Worm (Caenorhabditis elegans) whole organism, L3 larva: ENCODE measurements around the gene urb-1.

ENCODE experiments used
- R02D3.7 ChIP-seq: fragments of 150-350 bp; optimal IDR thresholded peaks from 2 replicates; lab custom pipeline; 2014; ENCODE audit warnings: missing biosample characterization, missing genetic modification characterization
- ZK546.5 ChIP-seq: sonication (generic microtip); optimal IDR thresholded peaks from 2 replicates; lab custom pipeline; 2017; ENCODE audit warnings: missing biosample characterization, missing genetic modification characterization
- aly-2 ChIP-seq: fragments of 150-350 bp; optimal IDR thresholded peaks from 2 replicates; lab custom pipeline; 2014; ENCODE audit warnings: missing biosample characterization, missing genetic modification characterization
- ama-1 ChIP-seq: fragments of 150-350 bp; optimal IDR thresholded peaks from 2 replicates; lab custom pipeline; 2018
- ceh-16 ChIP-seq: sonication (generic microtip); optimal IDR thresholded peaks from 2 replicates; lab custom pipeline; 2017; ENCODE audit warnings: missing biosample characterization, missing genetic modification characterization
- ceh-28 ChIP-seq: fragments of 150-350 bp; optimal IDR thresholded peaks from 2 replicates; lab custom pipeline; 2014; ENCODE audit warnings: missing biosample characterization, missing genetic modification reagents, missing genetic modification characterization
- ceh-82 ChIP-seq: fragments of 150-350 bp; optimal IDR thresholded peaks from 2 replicates; lab custom pipeline; 2014; ENCODE audit warnings: missing biosample characterization, missing genetic modification characterization
- ceh-9 ChIP-seq: sonication (generic microtip); optimal IDR thresholded peaks from 2 replicates; lab custom pipeline; 2018; ENCODE audit warnings: missing biosample characterization, missing genetic modification characterization
- daf-12 ChIP-seq: fragments of 150-350 bp; optimal IDR thresholded peaks from 2 replicates; lab custom pipeline; 2014; ENCODE audit warnings: missing biosample characterization, missing genetic modification reagents, missing genetic modification characterization
- egl-27 ChIP-seq: sonication (generic microtip); optimal IDR thresholded peaks from 4 replicates; lab custom pipeline; 2017; ENCODE audit warnings: missing biosample characterization, missing genetic modification reagents, missing genetic modification characterization
- egl-5 ChIP-seq: fragments of 150-350 bp; optimal IDR thresholded peaks from 2 replicates; lab custom pipeline; 2017; ENCODE audit warnings: missing biosample characterization, missing genetic modification reagents, missing genetic modification characterization, inconsistent platforms
- elt-1 ChIP-seq: fragments of 150-350 bp; optimal IDR thresholded peaks from 2 replicates; lab custom pipeline; 2014; ENCODE audit warnings: missing biosample characterization, missing genetic modification characterization
- elt-2 ChIP-seq: sonication (generic microtip); optimal IDR thresholded peaks from 2 replicates; lab custom pipeline; 2016; ENCODE audit warnings: missing genetic modification reagents, mild to moderate bottlenecking, missing genetic modification characterization, missing compliant biosample characterization
- elt-3 ChIP-seq, 3 experiments: fragments of 150-350 bp in 1 of 3; sonication (generic microtip) in 2 of 3; optimal IDR thresholded peaks; 2 replicates in 2 of 3; 4 replicates in 1 of 3; lab custom pipeline; 2014 to 2017; ENCODE audit warnings: missing biosample characterization in 3 of 3, missing genetic modification characterization in 3 of 3
- eor-1 ChIP-seq, 2 experiments: fragments of 150-350 bp; optimal IDR thresholded peaks; 2 replicates each; lab custom pipeline; 2014 to 2018; ENCODE audit warnings: missing biosample characterization in 2 of 2, missing genetic modification characterization in 2 of 2
- fkh-10 ChIP-seq: sonication (generic microtip); optimal IDR thresholded peaks from 2 replicates; lab custom pipeline; 2017; ENCODE audit warnings: missing biosample characterization, missing genetic modification reagents, missing genetic modification characterization
- fkh-2 ChIP-seq: fragments of 150-350 bp; optimal IDR thresholded peaks from 2 replicates; lab custom pipeline; 2014; ENCODE audit warnings: missing biosample characterization, missing genetic modification reagents, missing genetic modification characterization
- hmg-11 ChIP-seq: sonication (generic microtip); optimal IDR thresholded peaks from 2 replicates; lab custom pipeline; 2016; ENCODE audit warnings: missing genetic modification characterization, missing compliant biosample characterization
- jun-1 ChIP-seq: fragments of 150-350 bp; optimal IDR thresholded peaks from 2 replicates; lab custom pipeline; 2014; ENCODE audit warnings: missing biosample characterization, missing genetic modification reagents, missing genetic modification characterization
- lin-15B ChIP-seq: fragments of 150-350 bp; optimal IDR thresholded peaks from 2 replicates; lab custom pipeline; 2014; ENCODE audit warnings: missing biosample characterization, missing genetic modification characterization
- lin-39 ChIP-seq: fragments of 150-350 bp; optimal IDR thresholded peaks from 2 replicates; lab custom pipeline; 2018; ENCODE audit warnings: missing biosample characterization, missing genetic modification reagents, missing genetic modification characterization
- mdl-1 ChIP-seq: fragments of 150-350 bp; optimal IDR thresholded peaks from 2 replicates; lab custom pipeline; 2014; ENCODE audit warnings: missing biosample characterization, missing genetic modification characterization
- mml-1 ChIP-seq: fragments of 150-350 bp; sonication (generic microtip); optimal IDR thresholded peaks from 3 replicates; lab custom pipeline; 2014; ENCODE audit warnings: missing biosample characterization, missing genetic modification characterization
- nfya-1 ChIP-seq: sonication (generic microtip); optimal IDR thresholded peaks from 2 replicates; lab custom pipeline; 2017; ENCODE audit warnings: missing genetic modification characterization, mild to moderate bottlenecking, missing compliant biosample characterization, antibody characterized with exemption, moderate library complexity; ENCODE audit not compliant: insufficient read depth
- nhr-11 ChIP-seq: fragments of 150-350 bp; optimal IDR thresholded peaks from 2 replicates; lab custom pipeline; 2014; ENCODE audit warnings: missing biosample characterization, missing genetic modification characterization
- nhr-12 ChIP-seq: fragments of 150-350 bp; optimal IDR thresholded peaks from 2 replicates; lab custom pipeline; 2014; ENCODE audit warnings: missing biosample characterization, missing genetic modification characterization
- nhr-23 ChIP-seq: fragments of 150-350 bp; optimal IDR thresholded peaks from 2 replicates; lab custom pipeline; 2014; ENCODE audit warnings: missing biosample characterization, missing genetic modification reagents, missing genetic modification characterization
- nhr-237 ChIP-seq: fragments of 150-350 bp; optimal IDR thresholded peaks from 2 replicates; lab custom pipeline; 2014; ENCODE audit warnings: missing biosample characterization, missing genetic modification characterization
- nhr-25 ChIP-seq: sonication (generic microtip); optimal IDR thresholded peaks from 2 replicates; lab custom pipeline; 2017; ENCODE audit warnings: missing biosample characterization, missing genetic modification characterization
- nhr-28 ChIP-seq: fragments of 150-350 bp; optimal IDR thresholded peaks from 2 replicates; lab custom pipeline; 2014; ENCODE audit warnings: missing biosample characterization, missing genetic modification characterization
- nhr-67 ChIP-seq: fragments of 150-350 bp; optimal IDR thresholded peaks from 2 replicates; lab custom pipeline; 2014; ENCODE audit warnings: missing biosample characterization, missing genetic modification characterization
- nhr-76 ChIP-seq: fragments of 150-350 bp; sonication (generic microtip); optimal IDR thresholded peaks from 5 replicates; lab custom pipeline; 2014; ENCODE audit warnings: missing biosample characterization, missing genetic modification characterization
- nhr-77 ChIP-seq: fragments of 150-350 bp; optimal IDR thresholded peaks from 2 replicates; lab custom pipeline; 2014; ENCODE audit warnings: missing biosample characterization, missing genetic modification characterization
- pha-4 ChIP-seq: fragments of 150-350 bp; optimal IDR thresholded peaks from 2 replicates; lab custom pipeline; 2014; ENCODE audit warnings: missing biosample characterization, missing genetic modification reagents, missing genetic modification characterization
- pqm-1 ChIP-seq: fragments of 150-350 bp; optimal IDR thresholded peaks from 2 replicates; lab custom pipeline; 2017; ENCODE audit warnings: missing biosample characterization, missing genetic modification characterization, inconsistent platforms
- sea-2 ChIP-seq: fragments of 150-350 bp; sonication (generic microtip); optimal IDR thresholded peaks from 4 replicates; lab custom pipeline; 2014; ENCODE audit warnings: missing biosample characterization, missing genetic modification reagents, missing genetic modification characterization
- snpc-4 ChIP-seq: fragments of 150-350 bp; optimal IDR thresholded peaks from 2 replicates; lab custom pipeline; 2014; ENCODE audit warnings: missing biosample characterization, missing genetic modification characterization
- tbx-2 ChIP-seq: sonication (generic microtip); optimal IDR thresholded peaks from 2 replicates; lab custom pipeline; 2016; ENCODE audit warnings: mild to moderate bottlenecking, missing genetic modification characterization, missing compliant biosample characterization
- unc-39 ChIP-seq: sonication (generic microtip); optimal IDR thresholded peaks from 4 replicates; lab custom pipeline; 2017; ENCODE audit warnings: missing biosample characterization, missing genetic modification characterization
- unc-62 ChIP-seq: fragments of 150-350 bp; sonication (generic microtip); optimal IDR thresholded peaks from 4 replicates; lab custom pipeline; 2014; ENCODE audit warnings: missing biosample characterization, missing genetic modification reagents, missing genetic modification characterization
- zag-1 ChIP-seq: fragments of 150-350 bp; optimal IDR thresholded peaks from 2 replicates; lab custom pipeline; 2014; ENCODE audit warnings: missing biosample characterization, missing genetic modification characterization
- ztf-11 ChIP-seq: fragments of 150-350 bp; optimal IDR thresholded peaks from 2 replicates; lab custom pipeline; 2014; ENCODE audit warnings: missing biosample characterization, missing genetic modification characterization
- ztf-4 ChIP-seq: fragments of 150-350 bp; optimal IDR thresholded peaks from 2 replicates; lab custom pipeline; 2014; ENCODE audit warnings: missing biosample characterization, missing genetic modification characterization

Gene urb-1

DNA sequence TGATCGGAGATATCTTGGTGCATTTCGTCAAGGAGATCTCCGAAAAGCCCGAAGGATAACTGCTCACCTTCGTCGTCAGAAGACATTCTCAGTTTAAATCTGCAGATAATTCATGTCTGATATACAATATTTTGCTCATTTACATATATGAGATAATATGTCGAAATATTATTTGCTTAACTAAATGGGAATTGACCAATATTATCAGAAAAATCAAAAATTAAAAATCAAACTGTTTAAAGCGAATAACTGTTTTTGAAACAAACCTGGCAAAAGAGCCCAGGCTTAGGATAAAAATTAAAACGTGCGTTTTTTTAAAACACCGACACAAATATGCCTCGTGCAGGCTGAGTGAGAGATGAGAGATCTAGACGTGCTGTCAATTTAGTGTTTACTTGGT, 17.7 kb upstream of the urb-1 start, which contains the start of gene T05H4.15:
Gene T05H4.15, minus strand, starts transcription at position 101 of the 400 bp plus-strand sequence.
- TF ChIP-seq nhr-28 (no peak), ZK546.5 (tag; lab: Kevin White, UChicago) (no peak), mml-1 (tag; lab: Kevin White, UChicago) (no peak), nhr-25 (no peak), egl-27 (tag; lab: Kevin White, UChicago) (no peak), ceh-9 (tag; lab: Kevin White, UChicago) (no peak), tbx-2 (tag; lab: Kevin White, UChicago) (no peak), aly-2 (no peak), ceh-28 (tag; lab: Kevin White, UChicago) (no peak), ceh-82 (tag; lab: Kevin White, UChicago) (no peak), sea-2 (GFP tag; lab: Kevin White, UChicago) (no peak)

DNA sequence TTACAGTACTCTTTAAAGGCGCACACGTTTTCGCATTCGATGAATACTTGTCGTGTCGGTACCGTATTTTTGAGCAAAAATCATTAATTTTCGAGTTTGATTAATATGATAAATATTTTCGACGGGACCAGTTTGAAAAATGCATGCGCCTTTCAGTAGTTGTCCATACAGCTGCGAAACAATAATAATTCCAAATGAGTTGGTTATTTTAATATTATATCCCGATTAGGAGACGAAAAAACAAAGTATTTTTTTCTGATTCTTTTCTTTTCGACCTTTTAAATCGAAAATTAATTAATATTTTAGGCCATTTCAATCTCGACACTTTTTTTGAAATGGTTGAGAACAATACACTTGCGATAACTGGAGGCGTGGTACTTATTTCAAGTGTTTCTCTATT, 14.6 kb upstream of the urb-1 start, which contains the start of gene T05H4.4:
Gene T05H4.4, plus strand, starts transcription at position 301 of the 400 bp plus-strand sequence.
- TF ChIP-seq eor-1 (tag; optimal IDR thresholded peaks at IDR 0.05; lab: Kevin White, UChicago) (no peak), egl-27 (tag; lab: Kevin White, UChicago) (no peak), nhr-28 (no peak), elt-2 (no peak), nhr-11 (tag; lab: Kevin White, UChicago) (no peak), ztf-4 (tag; lab: Kevin White, UChicago) (no peak), nfya-1 (tag; lab: Kevin White, UChicago) (no peak), ceh-16 (tag; lab: Kevin White, UChicago) (no peak), nhr-25 (no peak), zag-1 (tag; lab: Kevin White, UChicago) (no peak), fkh-10 (no peak), sea-2 (GFP tag; lab: Kevin White, UChicago) (no peak), nhr-237 (tag; lab: Kevin White, UChicago) (no peak), unc-62 (GFP tag; lab: Kevin White, UChicago) (no peak), nhr-67 (tag; lab: Kevin White, UChicago) (no peak)

DNA sequence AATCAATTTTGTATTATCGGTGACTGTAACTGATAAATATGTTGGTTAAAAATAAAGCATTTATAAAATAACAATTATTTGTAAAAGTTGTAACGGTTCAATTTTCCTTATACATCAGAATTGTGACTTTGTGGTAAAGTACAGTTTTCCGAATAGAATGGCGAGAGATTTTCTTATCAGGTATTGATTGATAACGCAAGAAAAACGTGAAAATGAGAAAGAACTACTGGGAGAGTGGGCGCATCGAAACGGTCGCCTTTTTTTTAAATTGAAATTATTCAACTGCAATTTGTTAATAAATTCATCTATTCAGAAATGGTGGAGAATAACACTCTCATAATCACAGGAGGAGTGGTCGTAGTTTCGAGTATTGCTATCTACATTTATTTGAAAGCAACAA, 12.4 kb upstream of the urb-1 start, which contains the start of gene hpo-19:
Gene hpo-19, plus strand, starts transcription at position 314 of the 400 bp plus-strand sequence.
- TF ChIP-seq eor-1 (tag; optimal IDR thresholded peaks at IDR 0.05; lab: Kevin White, UChicago) (no peak), elt-2 (peak; percentile 55)

DNA sequence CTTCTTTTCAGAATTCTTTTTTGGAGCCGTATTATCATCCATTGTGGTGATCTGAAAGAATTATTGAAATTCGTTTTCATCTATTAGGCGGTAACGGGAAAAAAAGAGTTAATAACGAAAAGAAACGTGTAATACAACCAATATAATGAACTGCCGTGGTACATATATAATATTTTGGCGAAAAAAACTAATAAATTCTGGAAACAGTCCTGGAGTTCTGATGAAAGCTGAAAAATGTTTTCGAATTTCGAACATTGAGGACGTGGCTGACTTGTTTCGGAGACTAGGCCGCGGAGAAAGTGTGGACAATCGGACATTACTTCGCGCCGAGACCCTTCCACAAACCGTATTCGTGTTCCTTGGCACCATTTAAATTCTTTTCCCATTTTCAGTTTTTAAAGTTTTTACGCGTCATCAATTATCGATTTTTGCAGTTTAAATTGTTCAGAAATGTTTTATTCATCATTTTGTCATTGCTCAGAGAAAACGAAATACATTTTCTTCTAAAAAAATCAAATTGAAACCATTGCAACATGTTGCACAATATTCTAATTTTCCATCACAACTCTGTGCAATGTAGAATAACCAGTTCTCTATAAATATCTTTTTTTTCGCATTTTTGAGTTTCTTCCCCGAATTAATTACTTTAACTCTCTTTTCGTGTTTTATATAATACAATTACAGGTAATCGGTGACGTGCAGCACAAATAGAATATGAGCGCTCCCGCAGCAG, 9.7 kb upstream of the urb-1 start, which contains the start of the genes gad-1 and erfa-1:
Gene gad-1, minus strand, starts transcription at position 51 of the 733 bp plus-strand sequence.
Gene erfa-1, plus strand, starts transcription at position 683 of the 733 bp plus-strand sequence.
- no peak for TF ChIP-seq nhr-12 (tag; lab: Kevin White, UChicago)
- no peak for TF ChIP-seq mdl-1 (tag; lab: Kevin White, UChicago)
- TF ChIP-seq ztf-11, result no peak
- no peak for TF ChIP-seq unc-39
- no peak for TF ChIP-seq nhr-11 (tag; lab: Kevin White, UChicago)
- no peak for TF ChIP-seq nhr-76 (tag; lab: Kevin White, UChicago)
- no peak for TF ChIP-seq unc-62 (GFP tag; lab: Kevin White, UChicago)
- no peak for TF ChIP-seq ceh-16 (tag; lab: Kevin White, UChicago)
- no peak for TF ChIP-seq ztf-4 (tag; lab: Kevin White, UChicago)
- TF ChIP-seq lin-39 (tag; lab: Kevin White, UChicago), result peak; percentile 87
- TF ChIP-seq elt-2, result peak; percentile 39
- TF ChIP-seq ceh-9 (tag; lab: Kevin White, UChicago), result no peak
- no peak for TF ChIP-seq nhr-77
- TF ChIP-seq hmg-11 (tag; lab: Kevin White, UChicago), result peak; percentile 42
- TF ChIP-seq zag-1 (tag; lab: Kevin White, UChicago), result no peak
- TF ChIP-seq lin-15B, result peak; percentile 95
- no peak for TF ChIP-seq aly-2
- no peak for TF ChIP-seq nhr-28
- no peak for TF ChIP-seq daf-12 (tag; lab: Kevin White, UChicago)
- no peak for TF ChIP-seq fkh-10
- TF ChIP-seq snpc-4 (tag; lab: Kevin White, UChicago), result no peak
- TF ChIP-seq eor-1 (tag; optimal IDR thresholded peaks at IDR 0.05; lab: Kevin White, UChicago), result no peak
- peak; percentile 18 for TF ChIP-seq ama-1
- peak; percentile 68 for TF ChIP-seq ceh-28 (tag; lab: Kevin White, UChicago)
- no peak for TF ChIP-seq pqm-1 (tag; lab: Kevin White, UChicago)
- peak; percentile 76 for TF ChIP-seq pha-4
- TF ChIP-seq nfya-1 (tag; lab: Kevin White, UChicago), result peak; percentile 82
- TF ChIP-seq nhr-67 (tag; lab: Kevin White, UChicago), result no peak
- peak; percentile 60 for TF ChIP-seq nhr-23
- TF ChIP-seq jun-1 (tag; lab: Kevin White, UChicago), result no peak
- no peak for TF ChIP-seq elt-3 (tag; optimal IDR thresholded peaks at IDR 0.05; lab: Kevin White, UChicago)
- TF ChIP-seq ceh-82 (tag; lab: Kevin White, UChicago), result no peak
- TF ChIP-seq fkh-2 (tag; lab: Kevin White, UChicago), result no peak
- no peak for TF ChIP-seq mml-1 (tag; lab: Kevin White, UChicago)
- peak; percentile 77 for TF ChIP-seq nhr-25
- no peak for TF ChIP-seq ZK546.5 (tag; lab: Kevin White, UChicago)
- no peak for TF ChIP-seq R02D3.7 (tag; lab: Kevin White, UChicago)
- TF ChIP-seq elt-1 (tag; lab: Kevin White, UChicago), result no peak
- TF ChIP-seq egl-5 (tag; lab: Kevin White, UChicago), result no peak
